Fruit fly (Drosophila melanogaster): ENCODE results near the gene CG11585.

Gene CG11585

dm6 chrX:14226093-14226492, 36.8 kb downstream of the CG11585 start, which contains the start of gene mRpL38:
Gene mRpL38, plus strand, starts transcription at chrX:14226289.
- no peak for TF ChIP-seq CG10348 (GFP tag; IDR thresholded peaks at IDR 0.05)
- no peak for TF ChIP-seq fd96Ca (GFP tag; IDR thresholded peaks at IDR 0.05)
- TF ChIP-seq rn (GFP tag; IDR thresholded peaks at IDR 0.05) = no peak
- no peak for TF ChIP-seq Pif1A (GFP tag; optimal IDR thresholded peaks at IDR 0.05)
- TF ChIP-seq EcR (GFP tag; optimal IDR thresholded peaks at IDR 0.05) = no peak
- TF ChIP-seq CG14655 (GFP tag; optimal IDR thresholded peaks at IDR 0.05) = no peak
- TF ChIP-seq CG34367 (tag; optimal IDR thresholded peaks at IDR 0.05) = no peak
- TF ChIP-seq D1 (tag; optimal IDR thresholded peaks at IDR 0.05) = no peak
- TF ChIP-seq CG9948 (tag; optimal IDR thresholded peaks at IDR 0.05) = no peak
- no peak for TF ChIP-seq CG15710 (tag; optimal IDR thresholded peaks at IDR 0.05)
- no peak for TF ChIP-seq CG8159 (tag; optimal IDR thresholded peaks at IDR 0.05)
- TF ChIP-seq Ets98B (GFP tag; IDR thresholded peaks at IDR 0.05) = no peak

- TF ChIP-seq rn (GFP tag; IDR thresholded peaks at IDR 0.05) = no peak
- no peak for TF ChIP-seq CG8159 (tag; optimal IDR thresholded peaks at IDR 0.05)
- no peak for TF ChIP-seq fd96Ca (GFP tag; IDR thresholded peaks at IDR 0.05)
- no peak for TF ChIP-seq Ets98B (GFP tag; IDR thresholded peaks at IDR 0.05)
- TF ChIP-seq CG34367 (tag; optimal IDR thresholded peaks at IDR 0.05) = no peak
- TF ChIP-seq EcR (GFP tag; optimal IDR thresholded peaks at IDR 0.05) = no peak
- no peak for TF ChIP-seq CG12605 (GFP tag; IDR thresholded peaks at IDR 0.05)
- no peak for TF ChIP-seq CG10348 (GFP tag; IDR thresholded peaks at IDR 0.05)
- no peak for TF ChIP-seq CG14655 (GFP tag; optimal IDR thresholded peaks at IDR 0.05)
- TF ChIP-seq gl (tag; optimal IDR thresholded peaks at IDR 0.05) = no peak
- TF ChIP-seq CG8301 (tag; optimal IDR thresholded peaks at IDR 0.05) = no peak
- no peak for TF ChIP-seq CG13204 (GFP tag; optimal IDR thresholded peaks at IDR 0.05)
- TF ChIP-seq Pif1A (GFP tag; optimal IDR thresholded peaks at IDR 0.05) = no peak
Measured at dm6 chrX:14227043-14227442, 37.7 kb downstream of the CG11585 start.

DNA sequence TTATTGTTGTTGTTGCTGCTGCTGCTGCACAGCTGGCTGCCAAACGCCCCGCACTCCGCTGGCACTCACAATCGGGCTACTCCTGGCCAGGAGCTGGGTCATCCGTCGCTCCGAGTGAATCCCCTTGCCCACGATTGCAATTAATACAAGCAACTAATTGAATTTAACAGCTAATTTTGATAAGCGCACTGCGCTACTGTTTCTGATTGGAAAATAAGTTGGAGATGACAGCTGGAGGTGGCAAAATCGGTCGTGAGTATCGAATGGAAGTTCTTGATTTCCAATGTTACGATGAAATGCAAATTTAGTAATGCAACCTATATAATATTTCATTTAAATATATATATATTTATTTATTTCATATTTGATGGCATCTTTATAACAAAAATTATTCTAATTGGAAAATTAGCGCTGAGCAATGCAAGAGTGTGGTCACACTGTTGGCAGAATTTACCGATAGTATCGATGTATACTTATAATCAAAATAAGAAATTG, 44.6 kb downstream of the CG11585 start, which contains the start of gene CG42271:
TSS of gene CG42271 (minus strand) at position 224 of the 495 bp plus-strand sequence.
- TF ChIP-seq CG14655 (GFP tag; optimal IDR thresholded peaks at IDR 0.05) = no peak
- TF ChIP-seq Snoo (tag; optimal IDR thresholded peaks at IDR 0.05) = peak; percentile 8
- peak; percentile 9 for TF ChIP-seq CG17806 (tag; optimal IDR thresholded peaks at IDR 0.05)
- peak; percentile 28 for TF ChIP-seq CG15710 (tag; optimal IDR thresholded peaks at IDR 0.05)

- TF ChIP-seq CG32121 (GFP tag; IDR thresholded peaks at IDR 0.05) (no peak), CG9948 (tag; optimal IDR thresholded peaks at IDR 0.05) (no peak), CG8159 (tag; optimal IDR thresholded peaks at IDR 0.05) (no peak), Ets98B (GFP tag; IDR thresholded peaks at IDR 0.05) (no peak), CG8301 (tag; optimal IDR thresholded peaks at IDR 0.05) (no peak), CG10348 (GFP tag; IDR thresholded peaks at IDR 0.05) (no peak), D1 (tag; optimal IDR thresholded peaks at IDR 0.05) (no peak), CG15710 (tag; optimal IDR thresholded peaks at IDR 0.05) (no peak), Snoo (tag; optimal IDR thresholded peaks at IDR 0.05) (peak; percentile 22), gl (tag; optimal IDR thresholded peaks at IDR 0.05) (no peak), CG17806 (tag; optimal IDR thresholded peaks at IDR 0.05) (no peak), CG14655 (GFP tag; optimal IDR thresholded peaks at IDR 0.05) (no peak), Pif1A (GFP tag; optimal IDR thresholded peaks at IDR 0.05) (no peak), CG12605 (GFP tag; IDR thresholded peaks at IDR 0.05) (0 out of 2 replicates have a peak, but pooled peaks have one; percentile 20), fd96Ca (GFP tag; IDR thresholded peaks at IDR 0.05) (no peak)
Measured at dm6 chrX:14234468-14234867, 45.2 kb downstream of the CG11585 start.

- TF ChIP-seq Snoo (tag; optimal IDR thresholded peaks at IDR 0.05) (peak; percentile 66), CG32121 (GFP tag; IDR thresholded peaks at IDR 0.05) (peak; percentile 87), fd96Ca (GFP tag; IDR thresholded peaks at IDR 0.05) (peak; percentile 91), Ets98B (GFP tag; IDR thresholded peaks at IDR 0.05) (peak; percentile 89), rn (GFP tag; IDR thresholded peaks at IDR 0.05) (peak; percentile 49; the same call in 1 of the 2 replicates), CG17806 (tag; optimal IDR thresholded peaks at IDR 0.05) (peak; percentile 83), Pif1A (GFP tag; optimal IDR thresholded peaks at IDR 0.05) (no peak), Pif1B (GFP tag; optimal IDR thresholded peaks at IDR 0.05) (peak; percentile 64), CG8301 (tag; optimal IDR thresholded peaks at IDR 0.05) (peak; percentile 81), gl (tag; optimal IDR thresholded peaks at IDR 0.05) (peak; percentile 64), CG34367 (tag; optimal IDR thresholded peaks at IDR 0.05) (peak; percentile 84), CG15710 (tag; optimal IDR thresholded peaks at IDR 0.05) (peak; percentile 87), CG8159 (tag; optimal IDR thresholded peaks at IDR 0.05) (peak; percentile 88), CG4496 (GFP tag; IDR thresholded peaks at IDR 0.05) (peak; percentile 91), EcR (GFP tag; optimal IDR thresholded peaks at IDR 0.05) (no peak), CG13204 (GFP tag; optimal IDR thresholded peaks at IDR 0.05) (no peak), CG9948 (tag; optimal IDR thresholded peaks at IDR 0.05) (peak; percentile 81), CG14655 (GFP tag; optimal IDR thresholded peaks at IDR 0.05) (no peak), D1 (tag; optimal IDR thresholded peaks at IDR 0.05) (no peak), CG12605 (GFP tag; IDR thresholded peaks at IDR 0.05) (0 out of 2 replicates have a peak, but pooled peaks have one; percentile 48), CG10348 (GFP tag; IDR thresholded peaks at IDR 0.05) (peak; percentile 41; the same call in 1 of the 2 replicates)
Measured at dm6 chrX:14237873-14238394, 48.6 kb downstream of the CG11585 start, which contains the start of the genes Fbxl4 and Dus2. Gene Fbxl4, minus strand, starts transcription at chrX:14237923. Gene Dus2, plus strand, starts transcription at chrX:14237988.
